Fruit fly (Drosophila melanogaster): Measurements from ENCODE around the gene CG9265.

- TF ChIP-seq CG6163 (GFP tag; IDR thresholded peaks at IDR 0.05) = no peak
- no peak for TF ChIP-seq salr (GFP tag; optimal IDR thresholded peaks at IDR 0.05)
- no peak for TF ChIP-seq CG16779 (tag; optimal IDR thresholded peaks at IDR 0.05)
- no peak for TF ChIP-seq ss (GFP tag; optimal IDR thresholded peaks at IDR 0.05)
- no peak for TF ChIP-seq Blimp-1 (GFP tag; optimal IDR thresholded peaks at IDR 0.05)
These were observed 26.5 kb upstream of the CG9265 start for dm6 chr2L:21097850-21098249.
